Worm (Caenorhabditis elegans) whole organism, early embryonic: ENCODE data around the gene EGAP2.1.

ENCODE experiments used
- F13C5.2 ChIP-seq: sonication (generic microtip); optimal IDR thresholded peaks from 2 replicates; lab custom pipeline; 2017; ENCODE audit warnings: mild to moderate bottlenecking, missing genetic modification characterization, inconsistent platforms, missing compliant biosample characterization
- aly-1 ChIP-seq: sonication (generic microtip); optimal IDR thresholded peaks from 2 replicates; lab custom pipeline; 2016; ENCODE audit warnings: missing genetic modification characterization, missing compliant biosample characterization
- ama-1 ChIP-seq: fragments of 150-350 bp; optimal IDR thresholded peaks from 2 replicates; lab custom pipeline; 2014
- ceh-13 ChIP-seq: fragments of 200-800 bp; sonication (Bioruptor generic); optimal IDR thresholded peaks from 2 replicates; lab custom pipeline; 2018; ENCODE audit warnings: mild to moderate bottlenecking, missing genetic modification characterization, missing compliant biosample characterization
- ets-7 ChIP-seq: sonication (generic microtip); optimal IDR thresholded peaks from 2 replicates; lab custom pipeline; 2016; ENCODE audit warnings: missing genotype, missing genetic modification characterization, missing compliant biosample characterization
- hmg-4 ChIP-seq: fragments of 200-800 bp; sonication (Bioruptor generic); optimal IDR thresholded peaks from 2 replicates; lab custom pipeline; 2018; ENCODE audit warnings: mild to moderate bottlenecking, missing genetic modification characterization, missing compliant biosample characterization
- hnd-1 ChIP-seq: sonication (generic microtip); optimal IDR thresholded peaks from 2 replicates; lab custom pipeline; 2016; ENCODE audit warnings: missing genetic modification characterization, missing compliant biosample characterization
- pes-1 ChIP-seq: fragments of 200-800 bp; sonication (Bioruptor generic); IDR thresholded peaks from 2 replicates; pipeline ENCODE4 v1.3.6; 2022; ENCODE audit warnings: missing genetic modification reagents, missing genetic modification characterization, missing compliant biosample characterization
- sea-1 ChIP-seq: fragments of 200-800 bp; sonication (Bioruptor generic); conservative IDR thresholded peaks from 2 replicates; pipeline ENCODE4 v1.3.6; 2022; ENCODE audit warnings: missing genetic modification characterization, missing compliant biosample characterization
- tbx-11 ChIP-seq: fragments of 200-800 bp; sonication (Bioruptor generic); IDR thresholded peaks from 2 replicates; pipeline ENCODE4 v1.3.6; 2022; ENCODE audit warnings: missing genetic modification characterization, missing compliant biosample characterization

DNA sequence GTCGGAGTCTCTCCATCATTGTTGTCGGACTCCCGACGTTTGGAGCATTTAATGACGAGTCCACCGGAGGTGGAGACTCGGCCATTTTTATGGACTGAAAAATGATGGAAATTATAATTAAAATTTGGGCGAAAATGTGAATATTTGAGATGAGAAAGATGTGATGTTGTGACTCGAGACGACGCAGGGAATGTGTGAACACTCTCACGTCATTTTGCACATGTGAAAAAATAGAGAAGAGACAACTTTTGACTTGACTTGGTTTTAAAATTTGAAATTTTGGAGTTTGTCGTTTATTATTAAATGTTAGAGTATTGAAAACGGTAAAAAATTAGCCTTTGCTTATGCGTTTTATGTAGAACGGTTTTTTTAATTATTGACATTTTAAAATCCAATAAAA is 5.9 kb upstream of the EGAP2.1 start, which contains the start of gene dsh-1:
- TF ChIP-seq ceh-13 (GFP tag; lab: Kevin White, UChicago) (no peak), ama-1 (lab: Kevin White, UChicago) (no peak), sea-1 (GFP tag; lab: Robert Waterston, UW) (no peak), pes-1 (GFP tag; lab: Robert Waterston, UW) (no peak), hnd-1 (tag; lab: Kevin White, UChicago) (no peak), aly-1 (tag; lab: Kevin White, UChicago) (no peak), tbx-11 (GFP tag; lab: Robert Waterston, UW) (no peak), ets-7 (tag; lab: Kevin White, UChicago) (no peak), hmg-4 (GFP tag; lab: Kevin White, UChicago) (no peak), F13C5.2 (tag; lab: Kevin White, UChicago) (no peak)
